Worm (Caenorhabditis elegans) whole organism, L3 larva: ENCODE measurements around the gene C39B10.7.

Experiments
- elt-1 ChIP-seq: fragments of 150-350 bp; optimal IDR thresholded peaks from 2 replicates; lab custom pipeline; 2014; ENCODE audit warnings: missing biosample characterization, missing genetic modification characterization
- elt-3 ChIP-seq, 3 experiments: fragments of 150-350 bp in 1 of 3; sonication (generic microtip) in 2 of 3; optimal IDR thresholded peaks; 2 replicates in 2 of 3; 4 replicates in 1 of 3; lab custom pipeline; 2014 to 2017; ENCODE audit warnings: missing biosample characterization in 3 of 3, missing genetic modification characterization in 3 of 3
- lin-39 ChIP-seq: fragments of 150-350 bp; optimal IDR thresholded peaks from 2 replicates; lab custom pipeline; 2018; ENCODE audit warnings: missing biosample characterization, missing genetic modification reagents, missing genetic modification characterization
- nfya-1 ChIP-seq: sonication (generic microtip); optimal IDR thresholded peaks from 2 replicates; lab custom pipeline; 2017; ENCODE audit warnings: missing genetic modification characterization, mild to moderate bottlenecking, missing compliant biosample characterization, antibody characterized with exemption, moderate library complexity; ENCODE audit not compliant: insufficient read depth
- nhr-23 ChIP-seq: fragments of 150-350 bp; optimal IDR thresholded peaks from 2 replicates; lab custom pipeline; 2014; ENCODE audit warnings: missing biosample characterization, missing genetic modification reagents, missing genetic modification characterization
- nhr-25 ChIP-seq: sonication (generic microtip); optimal IDR thresholded peaks from 2 replicates; lab custom pipeline; 2017; ENCODE audit warnings: missing biosample characterization, missing genetic modification characterization
- nhr-43 ChIP-seq: sonication (generic microtip); optimal IDR thresholded peaks from 2 replicates; lab custom pipeline; 2016; ENCODE audit warnings: mild to moderate bottlenecking, missing genetic modification characterization, missing compliant biosample characterization; ENCODE audit not compliant: poor library complexity, severe bottlenecking
- pqm-1 ChIP-seq: fragments of 150-350 bp; optimal IDR thresholded peaks from 2 replicates; lab custom pipeline; 2017; ENCODE audit warnings: missing biosample characterization, missing genetic modification characterization, inconsistent platforms
- unc-62 ChIP-seq: fragments of 150-350 bp; sonication (generic microtip); optimal IDR thresholded peaks from 4 replicates; lab custom pipeline; 2014; ENCODE audit warnings: missing biosample characterization, missing genetic modification reagents, missing genetic modification characterization
- ztf-4 ChIP-seq: fragments of 150-350 bp; optimal IDR thresholded peaks from 2 replicates; lab custom pipeline; 2014; ENCODE audit warnings: missing biosample characterization, missing genetic modification characterization

DNA sequence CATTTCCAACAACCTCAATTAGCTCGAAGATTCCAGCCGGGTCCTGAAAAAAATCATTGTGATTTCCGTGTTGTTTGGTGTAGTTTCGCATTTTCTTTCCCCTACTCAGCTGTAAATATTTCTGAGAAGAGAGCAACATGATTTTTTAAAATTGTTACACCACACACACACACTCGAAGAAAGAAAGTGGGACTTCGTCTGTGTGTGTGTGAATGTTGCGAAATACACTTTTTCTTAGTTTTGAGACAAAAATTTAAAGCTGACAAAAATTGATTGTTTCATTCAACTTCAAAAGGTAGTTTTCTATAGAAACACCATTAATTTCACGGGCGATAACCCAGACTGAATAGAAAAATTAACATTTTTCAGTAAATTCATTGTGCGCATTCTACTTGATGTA is 48.6 kb upstream of the C39B10.7 start:
- TF ChIP-seq elt-3 (tag; optimal IDR thresholded peaks at IDR 0.05; lab: Kevin White, UChicago) (no peak), nhr-25 (tag; lab: Kevin White, UChicago) (no peak), unc-62 (GFP tag; lab: Kevin White, UChicago) (no peak), elt-1 (tag; lab: Kevin White, UChicago) (no peak), nfya-1 (tag; lab: Kevin White, UChicago) (no peak), ztf-4 (no peak), pqm-1 (tag; lab: Kevin White, UChicago) (no peak), nhr-23 (tag; lab: Kevin White, UChicago) (no peak), lin-39 (no peak), nhr-43 (tag; lab: Kevin White, UChicago) (no peak)
